Worm (Caenorhabditis elegans) whole organism, mixed stage, embryonic: ENCODE measurements around the gene Y11D7A.7.

ENCODE experiments used
- M03D4.4 ChIP-seq: sonication (generic microtip); optimal IDR thresholded peaks from 2 replicates; lab custom pipeline; 2017; ENCODE audit warnings: mild to moderate bottlenecking, missing genetic modification characterization, missing compliant biosample characterization
- bed-3 ChIP-seq: fragments of 200-800 bp; sonication (Bioruptor generic); optimal IDR thresholded peaks from 3 replicates; lab custom pipeline; 2018; ENCODE audit warnings: mild to moderate bottlenecking, missing genetic modification characterization, moderate library complexity, missing compliant biosample characterization
- blmp-1 ChIP-seq: fragments of 150-350 bp; optimal IDR thresholded peaks from 2 replicates; lab custom pipeline; 2014; ENCODE audit warnings: missing biosample characterization, missing genetic modification characterization
- ceh-39 ChIP-seq: fragments of 150-350 bp; optimal IDR thresholded peaks from 2 replicates; lab custom pipeline; 2014; ENCODE audit warnings: missing biosample characterization, missing genetic modification characterization
- ceh-43 ChIP-seq: fragments of 200-800 bp; sonication (Bioruptor generic); optimal IDR thresholded peaks from 2 replicates; lab custom pipeline; 2018; ENCODE audit warnings: mild to moderate bottlenecking, missing genetic modification characterization, moderate library complexity, missing compliant biosample characterization
- ceh-83 ChIP-seq: fragments of 200-800 bp; sonication (Bioruptor generic); optimal IDR thresholded peaks from 2 replicates; lab custom pipeline; 2018; ENCODE audit warnings: mild to moderate bottlenecking, missing genetic modification characterization, missing compliant biosample characterization
- ces-1 ChIP-seq: fragments of 150-350 bp; optimal IDR thresholded peaks from 2 replicates; lab custom pipeline; 2014; ENCODE audit warnings: missing biosample characterization, missing genetic modification reagents, missing genetic modification characterization
- cnd-1 ChIP-seq: fragments of 200-800 bp; sonication (Bioruptor generic); optimal IDR thresholded peaks from 2 replicates; lab custom pipeline; 2018; ENCODE audit warnings: mild to moderate bottlenecking, missing genetic modification characterization, missing compliant biosample characterization
- drap-1 ChIP-seq: fragments of 200-800 bp; sonication (Bioruptor generic); optimal IDR thresholded peaks from 3 replicates; lab custom pipeline; 2018; ENCODE audit warnings: mild to moderate bottlenecking, missing genetic modification characterization, missing compliant biosample characterization
- elt-1 ChIP-seq: sonication (generic microtip); optimal IDR thresholded peaks from 2 replicates; lab custom pipeline; 2017; ENCODE audit warnings: missing genetic modification characterization, mild to moderate bottlenecking, missing compliant biosample characterization, antibody characterized with exemption, moderate library complexity, borderline replicate concordance; ENCODE audit not compliant: insufficient read depth
- elt-3 ChIP-seq: fragments of 150-350 bp; optimal IDR thresholded peaks from 2 replicates; lab custom pipeline; 2014; ENCODE audit warnings: missing biosample characterization, missing genetic modification characterization
- flh-1 ChIP-seq: fragments of 200-800 bp; sonication (Bioruptor generic); optimal IDR thresholded peaks from 2 replicates; lab custom pipeline; 2018; ENCODE audit warnings: mild to moderate bottlenecking, missing genetic modification characterization, moderate library complexity, missing compliant biosample characterization
- ham-2 ChIP-seq: fragments of 200-800 bp; sonication (Bioruptor generic); optimal IDR thresholded peaks from 2 replicates; lab custom pipeline; 2018; ENCODE audit warnings: mild to moderate bottlenecking, missing genetic modification characterization, missing compliant biosample characterization
- hlh-1 ChIP-seq: fragments of 150-350 bp; optimal IDR thresholded peaks from 2 replicates; lab custom pipeline; 2014; ENCODE audit warnings: missing biosample characterization, missing genetic modification reagents, missing genetic modification characterization
- lin-13 ChIP-seq: fragments of 150-350 bp; optimal IDR thresholded peaks from 2 replicates; lab custom pipeline; 2014; ENCODE audit warnings: missing biosample characterization, missing genetic modification characterization
- lin-32 ChIP-seq: fragments of 200-800 bp; sonication (Bioruptor generic); optimal IDR thresholded peaks from 2 replicates; lab custom pipeline; 2018; ENCODE audit warnings: mild to moderate bottlenecking, missing genetic modification characterization, missing compliant biosample characterization
- lsy-2 ChIP-seq: fragments of 150-350 bp; optimal IDR thresholded peaks from 2 replicates; lab custom pipeline; 2014; ENCODE audit warnings: missing biosample characterization, missing genetic modification characterization
- mab-5 ChIP-seq: fragments of 150-350 bp; optimal IDR thresholded peaks from 2 replicates; lab custom pipeline; 2014; ENCODE audit warnings: missing biosample characterization, missing genetic modification characterization
- mep-1 ChIP-seq: fragments of 150-350 bp; optimal IDR thresholded peaks from 2 replicates; lab custom pipeline; 2017; ENCODE audit warnings: missing biosample characterization, missing genetic modification reagents, missing genetic modification characterization, inconsistent platforms
- mls-2 ChIP-seq: sonication (generic microtip); optimal IDR thresholded peaks from 2 replicates; lab custom pipeline; 2016; ENCODE audit warnings: mild to moderate bottlenecking, missing genetic modification characterization, moderate library complexity, missing compliant biosample characterization
- nhr-12 ChIP-seq: fragments of 150-350 bp; optimal IDR thresholded peaks from 2 replicates; lab custom pipeline; 2014; ENCODE audit warnings: missing biosample characterization, missing genetic modification characterization
- nhr-2 ChIP-seq: fragments of 150-350 bp; optimal IDR thresholded peaks from 2 replicates; lab custom pipeline; 2014; ENCODE audit warnings: missing biosample characterization, missing genetic modification characterization
- nhr-237 ChIP-seq: fragments of 150-350 bp; optimal IDR thresholded peaks from 2 replicates; lab custom pipeline; 2014; ENCODE audit warnings: missing biosample characterization, missing genetic modification characterization
- nhr-28 ChIP-seq: fragments of 150-350 bp; optimal IDR thresholded peaks from 2 replicates; lab custom pipeline; 2014; ENCODE audit warnings: missing biosample characterization, missing genetic modification characterization
- nhr-76 ChIP-seq: sonication (generic microtip); optimal IDR thresholded peaks from 2 replicates; lab custom pipeline; 2017; ENCODE audit warnings: missing biosample characterization, missing genetic modification characterization
- pha-4 ChIP-seq: fragments of 150-350 bp; optimal IDR thresholded peaks from 2 replicates; lab custom pipeline; 2018; ENCODE audit warnings: missing biosample characterization, missing genetic modification reagents, missing genetic modification characterization
- sem-2 ChIP-seq: fragments of 200-800 bp; sonication (Bioruptor generic); optimal IDR thresholded peaks from 2 replicates; lab custom pipeline; 2018; ENCODE audit warnings: mild to moderate bottlenecking, missing genetic modification characterization, missing compliant biosample characterization
- snpc-4 ChIP-seq: fragments of 150-350 bp; optimal IDR thresholded peaks from 2 replicates; lab custom pipeline; 2014; ENCODE audit warnings: missing biosample characterization, missing genetic modification characterization
- sptf-1 ChIP-seq: sonication (generic microtip); optimal IDR thresholded peaks from 2 replicates; lab custom pipeline; 2017; ENCODE audit warnings: mild to moderate bottlenecking, missing genetic modification characterization, moderate library complexity, missing compliant biosample characterization
- tbx-8 ChIP-seq: fragments of 200-800 bp; sonication (Bioruptor generic); optimal IDR thresholded peaks from 2 replicates; lab custom pipeline; 2018; ENCODE audit warnings: mild to moderate bottlenecking, missing genetic modification characterization, moderate library complexity, missing compliant biosample characterization
- unc-120 ChIP-seq: sonication (generic microtip); optimal IDR thresholded peaks from 2 replicates; lab custom pipeline; 2017; ENCODE audit warnings: missing genetic modification characterization, missing compliant biosample characterization; ENCODE audit not compliant: poor library complexity, severe bottlenecking
- unc-39 ChIP-seq: fragments of 150-350 bp; optimal IDR thresholded peaks from 2 replicates; lab custom pipeline; 2014; ENCODE audit warnings: missing biosample characterization, missing genetic modification characterization
- unc-62 ChIP-seq: fragments of 150-350 bp; optimal IDR thresholded peaks from 2 replicates; lab custom pipeline; 2014; ENCODE audit warnings: missing biosample characterization, missing genetic modification reagents, missing genetic modification characterization
- zip-8 ChIP-seq: fragments of 150-350 bp; optimal IDR thresholded peaks from 2 replicates; lab custom pipeline; 2014; ENCODE audit warnings: missing biosample characterization, missing genetic modification characterization
- ztf-11 ChIP-seq: fragments of 150-350 bp; optimal IDR thresholded peaks from 2 replicates; lab custom pipeline; 2014; ENCODE audit warnings: missing biosample characterization, missing genetic modification characterization

Gene Y11D7A.7

DNA sequence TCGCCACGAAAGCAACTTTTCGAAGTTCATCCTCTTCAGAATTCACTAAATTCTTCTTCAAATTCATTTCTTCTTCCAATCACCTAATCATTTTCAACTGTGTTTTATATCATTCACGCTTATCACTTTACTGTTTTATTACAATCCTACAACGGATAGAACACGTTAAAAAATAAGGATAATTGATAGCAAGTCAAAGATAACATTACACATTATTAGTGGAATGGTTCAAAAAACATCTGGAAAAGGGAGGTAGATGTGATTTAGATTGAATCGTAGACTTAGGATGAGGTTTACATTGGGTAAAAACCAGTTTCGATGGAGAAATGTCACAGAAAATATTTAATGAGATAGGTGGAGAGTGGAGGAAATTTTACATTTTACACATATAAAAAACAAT, 12.4 kb downstream of the Y11D7A.7 start, which contains the start of gene col-120:
col-120 (minus strand) TSS at position 101 of the 400 bp plus-strand sequence.
- TF ChIP-seq mab-5 (tag; lab: Kevin White, UChicago) (no peak), lin-32 (GFP tag; lab: Kevin White, UChicago) (no peak), zip-8 (no peak), sem-2 (GFP tag; lab: Kevin White, UChicago) (no peak), nhr-76 (tag; lab: Kevin White, UChicago) (no peak), nhr-12 (tag; lab: Kevin White, UChicago) (no peak), lsy-2 (no peak), elt-1 (tag; lab: Kevin White, UChicago) (no peak)

DNA sequence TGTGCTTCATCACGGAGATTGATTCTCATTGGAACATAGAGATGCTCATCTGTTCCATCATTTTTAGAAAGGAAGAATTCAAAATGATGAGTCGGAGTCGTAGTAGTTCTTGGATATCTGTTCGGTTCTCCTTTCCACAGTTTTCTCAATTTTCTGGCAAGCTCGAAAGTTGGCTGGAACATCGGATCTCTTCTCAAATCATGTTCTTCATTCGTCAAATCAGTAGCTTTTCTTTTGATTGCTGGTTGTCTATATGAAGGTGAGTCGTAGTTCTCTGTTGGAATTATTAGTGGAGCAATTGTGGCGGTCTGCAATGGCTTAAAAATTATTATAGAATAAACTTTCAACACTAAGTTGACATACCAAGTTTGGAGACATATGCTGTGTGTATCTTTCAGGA, 13.0 kb downstream of the Y11D7A.7 start:
- TF ChIP-seq unc-62 (GFP tag; lab: Kevin White, UChicago): no peak
- TF ChIP-seq mep-1 (tag; lab: Kevin White, UChicago): no peak
- TF ChIP-seq unc-39: no peak
- no peak for TF ChIP-seq unc-120 (tag; lab: Kevin White, UChicago)
- no peak for TF ChIP-seq nhr-28 (tag; lab: Kevin White, UChicago)
- TF ChIP-seq bed-3: no peak
- no peak for TF ChIP-seq nhr-76 (tag; lab: Kevin White, UChicago)
- no peak for TF ChIP-seq elt-3 (tag; lab: Kevin White, UChicago)
- TF ChIP-seq flh-1: no peak
- TF ChIP-seq ceh-43 (GFP tag; lab: Kevin White, UChicago): no peak
- TF ChIP-seq nhr-2 (tag; lab: Kevin White, UChicago): no peak
- TF ChIP-seq tbx-8: no peak
- TF ChIP-seq nhr-237 (tag; lab: Kevin White, UChicago): no peak

DNA sequence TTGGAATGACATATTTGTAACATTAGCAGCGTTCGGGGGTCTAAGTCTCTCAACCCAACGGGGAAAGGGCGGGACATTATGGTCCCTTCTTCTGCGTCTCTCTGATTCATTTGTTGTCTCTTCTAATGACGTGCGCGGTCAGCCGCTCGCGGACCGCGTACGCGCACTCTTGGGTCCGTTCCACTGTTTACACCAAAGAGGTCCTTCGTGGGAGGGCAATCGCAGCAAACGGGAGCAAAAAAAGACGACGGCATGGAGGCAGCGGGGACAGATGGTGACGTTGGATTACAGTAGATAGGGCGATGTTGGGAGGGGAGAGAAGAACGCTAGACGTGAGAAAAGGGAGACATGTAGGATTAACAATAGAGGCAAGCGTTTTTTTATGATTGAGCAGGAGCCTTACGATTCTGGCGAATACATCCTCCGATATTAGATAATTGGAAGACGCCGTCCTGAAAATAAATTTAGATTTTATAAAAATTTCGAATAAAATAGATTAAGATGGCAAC, 14.5 kb downstream of the Y11D7A.7 start, which contains the start of gene flh-1:
flh-1 (minus strand) TSS at position 459 of the 509 bp plus-strand sequence.
- TF ChIP-seq unc-120 (tag; lab: Kevin White, UChicago) (no peak), zip-8 (no peak), lin-13 (tag; lab: Kevin White, UChicago) (no peak), sptf-1 (peak; percentile 69), nhr-12 (tag; lab: Kevin White, UChicago) (no peak), lin-32 (GFP tag; lab: Kevin White, UChicago) (peak; percentile 91), bed-3 (no peak), ceh-39 (tag; lab: Kevin White, UChicago) (peak; percentile 42), unc-39 (no peak), cnd-1 (peak; percentile 93), ztf-11 (peak; percentile 37), lsy-2 (no peak), snpc-4 (tag; lab: Kevin White, UChicago) (no peak), elt-3 (tag; lab: Kevin White, UChicago) (no peak), drap-1 (GFP tag; lab: Kevin White, UChicago) (peak; percentile 56), elt-1 (tag; lab: Kevin White, UChicago) (no peak), flh-1 (no peak), sem-2 (GFP tag; lab: Kevin White, UChicago) (no peak), tbx-8 (no peak), blmp-1 (tag; lab: Kevin White, UChicago) (no peak), nhr-76 (tag; lab: Kevin White, UChicago) (no peak), mep-1 (tag; lab: Kevin White, UChicago) (peak; percentile 55), M03D4.4 (tag; lab: Kevin White, UChicago) (peak; percentile 27), hlh-1 (tag; lab: Kevin White, UChicago) (peak; percentile 64), unc-62 (GFP tag; lab: Kevin White, UChicago) (peak; percentile 25), ham-2 (GFP tag; lab: Kevin White, UChicago) (no peak), ces-1 (peak; percentile 18), mls-2 (tag; lab: Kevin White, UChicago) (peak; percentile 68), nhr-2 (tag; lab: Kevin White, UChicago) (peak; percentile 73), ceh-83 (GFP tag; lab: Kevin White, UChicago) (peak; percentile 17), ceh-43 (GFP tag; lab: Kevin White, UChicago) (no peak), nhr-237 (tag; lab: Kevin White, UChicago) (no peak), nhr-28 (tag; lab: Kevin White, UChicago) (no peak), pha-4 (tag; lab: Kevin White, UChicago) (peak; percentile 35), mab-5 (tag; lab: Kevin White, UChicago) (no peak)
